Worm (Caenorhabditis elegans): ENCODE data around the gene dhs-31.

- TF ChIP-seq pha-4 (GFP tag; IDR thresholded peaks at IDR 0.05), result no peak
- TF ChIP-seq pha-4 (tag; optimal IDR thresholded peaks at IDR 0.05), result no peak
- no peak for TF ChIP-seq ZK546.5 (tag; optimal IDR thresholded peaks at IDR 0.05)
- no peak for TF ChIP-seq snpc-1.2 (GFP tag; IDR thresholded peaks at IDR 0.05)
- no peak for TF ChIP-seq zag-1 (tag; optimal IDR thresholded peaks at IDR 0.05)
- no peak for TF ChIP-seq nhr-28 (tag; optimal IDR thresholded peaks at IDR 0.05)
- TF ChIP-seq ama-1 (optimal IDR thresholded peaks at IDR 0.05), result no peak
- TF ChIP-seq gei-8 (GFP tag; optimal IDR thresholded peaks at IDR 0.05), result no peak
- no peak for TF ChIP-seq madf-9 (GFP tag; conservative IDR thresholded peaks at IDR 0.05)
- no peak for TF ChIP-seq ceh-82 (tag; optimal IDR thresholded peaks at IDR 0.05)
- no peak for TF ChIP-seq skn-1 (tag; optimal IDR thresholded peaks at IDR 0.05)
- no peak for TF ChIP-seq unc-130 (GFP tag; optimal IDR thresholded peaks at IDR 0.05)
- no peak for TF ChIP-seq lin-13 (GFP tag; optimal IDR thresholded peaks at IDR 0.05)
Measured at ce11 chrIV:10072527-10072926, 31.8 kb upstream of the dhs-31 start, which contains the start of gene W01B6.3.

All from whole organism, L4 larva.